Worm (Caenorhabditis elegans) whole organism, late embryonic: ENCODE data around the gene slc-36.5.

Source experiments
- K09A11.1 ChIP-seq: sonication (generic microtip); optimal IDR thresholded peaks from 2 replicates; lab custom pipeline; 2017; ENCODE audit warnings: antibody characterized with exemption, mild to moderate bottlenecking, missing genetic modification characterization, missing compliant biosample characterization; ENCODE audit not compliant: insufficient read depth
- ama-1 ChIP-seq: fragments of 150-350 bp; optimal IDR thresholded peaks from 2 replicates; lab custom pipeline; 2014
- ceh-30 ChIP-seq: fragments of 150-350 bp; optimal IDR thresholded peaks from 2 replicates; lab custom pipeline; 2014; ENCODE audit warnings: missing biosample characterization, missing genetic modification characterization
- ceh-45 ChIP-seq: fragments of 200-800 bp; sonication (Bioruptor generic); IDR thresholded peaks from 2 replicates; pipeline ENCODE4 v1.3.6; 2022; ENCODE audit warnings: missing genetic modification reagents, missing genetic modification characterization, missing compliant biosample characterization
- ceh-48 ChIP-seq: sonication (generic microtip); optimal IDR thresholded peaks from 2 replicates; lab custom pipeline; 2016; ENCODE audit warnings: missing genetic modification characterization, inconsistent platforms, missing compliant biosample characterization
- elt-2 ChIP-seq: sonication (generic microtip); optimal IDR thresholded peaks from 2 replicates; lab custom pipeline; 2016; ENCODE audit warnings: missing genetic modification reagents, missing genetic modification characterization, missing compliant biosample characterization
- hlh-8 ChIP-seq: sonication (generic microtip); optimal IDR thresholded peaks from 2 replicates; lab custom pipeline; 2016; ENCODE audit warnings: missing genotype, missing genetic modification characterization, missing compliant biosample characterization
- nhr-11 ChIP-seq: fragments of 150-350 bp; optimal IDR thresholded peaks from 2 replicates; lab custom pipeline; 2014; ENCODE audit warnings: missing biosample characterization, missing genetic modification characterization
- pha-4 ChIP-seq: fragments of 150-350 bp; optimal IDR thresholded peaks from 2 replicates; lab custom pipeline; 2018; ENCODE audit warnings: missing biosample characterization, missing genetic modification reagents, missing genetic modification characterization
- pros-1 ChIP-seq: fragments of 150-350 bp; optimal IDR thresholded peaks from 2 replicates; lab custom pipeline; 2014; ENCODE audit warnings: missing biosample characterization, missing genetic modification reagents, missing genetic modification characterization
- sox-2 ChIP-seq: fragments of 200-800 bp; sonication (Bioruptor generic); IDR thresholded peaks from 2 replicates; pipeline ENCODE4 v1.3.6; 2022; ENCODE audit warnings: missing genetic modification reagents, missing genetic modification characterization, missing compliant biosample characterization
- tbx-2 ChIP-seq: sonication (generic microtip); optimal IDR thresholded peaks from 2 replicates; lab custom pipeline; 2016; ENCODE audit warnings: missing genetic modification characterization, missing compliant biosample characterization
- tbx-7 ChIP-seq: sonication (generic microtip); optimal IDR thresholded peaks from 2 replicates; lab custom pipeline; 2016; ENCODE audit warnings: missing genotype, missing genetic modification characterization, missing compliant biosample characterization

DNA sequence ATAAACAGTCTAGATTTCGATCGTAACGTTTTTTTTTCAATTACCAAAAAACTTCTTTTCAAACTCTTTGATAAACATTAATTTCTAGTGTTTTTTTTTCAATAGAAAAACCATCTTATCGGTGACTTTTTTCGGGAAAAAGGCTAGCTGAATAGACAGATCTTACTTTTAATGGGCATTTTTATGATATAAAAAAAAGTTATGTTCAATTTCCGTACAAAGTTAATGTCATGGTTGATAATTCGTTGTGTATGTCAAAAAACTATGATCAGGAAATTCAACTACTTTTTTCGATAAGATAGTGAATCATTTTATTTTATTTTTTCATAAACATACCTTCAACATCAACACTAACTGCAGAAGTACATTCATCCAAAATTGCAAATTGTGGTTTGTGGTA lies 7.7 kb upstream of the slc-36.5 start:
- no peak for TF ChIP-seq pros-1 (tag; lab: Kevin White, UChicago)
- TF ChIP-seq K09A11.1 (tag; lab: Kevin White, UChicago): no peak
- TF ChIP-seq ama-1 (lab: Kevin White, UChicago): no peak
- no peak for TF ChIP-seq nhr-11 (tag; lab: Kevin White, UChicago)
- TF ChIP-seq ceh-30 (tag; lab: Kevin White, UChicago): no peak
- TF ChIP-seq ceh-45: no peak
- no peak for TF ChIP-seq pha-4 (tag; lab: Kevin White, UChicago)
- TF ChIP-seq tbx-2: no peak
- no peak for TF ChIP-seq sox-2 (GFP tag; lab: Robert Waterston, UW)
- TF ChIP-seq hlh-8 (tag; lab: Kevin White, UChicago): no peak
- no peak for TF ChIP-seq tbx-7
- TF ChIP-seq ceh-48 (tag; lab: Kevin White, UChicago): no peak
- no peak for TF ChIP-seq elt-2 (tag; lab: Kevin White, UChicago)
